Worm (Caenorhabditis elegans) whole organism, L2 larva: ENCODE data around the gene fzo-1.

Source experiments
- lin-13 ChIP-seq: fragments of 150-350 bp; optimal IDR thresholded peaks from 2 replicates; lab custom pipeline; 2014; ENCODE audit warnings: missing biosample characterization, missing genetic modification reagents, missing genetic modification characterization
- lin-39 ChIP-seq: fragments of 150-350 bp; optimal IDR thresholded peaks from 2 replicates; lab custom pipeline; 2014; ENCODE audit warnings: missing biosample characterization, missing genetic modification reagents, missing genetic modification characterization
- nhr-237 ChIP-seq: fragments of 150-350 bp; optimal IDR thresholded peaks from 2 replicates; lab custom pipeline; 2014; ENCODE audit warnings: missing biosample characterization, missing genetic modification characterization
- unc-39 ChIP-seq: fragments of 150-350 bp; optimal IDR thresholded peaks from 2 replicates; lab custom pipeline; 2014; ENCODE audit warnings: missing biosample characterization, missing genetic modification characterization

DNA sequence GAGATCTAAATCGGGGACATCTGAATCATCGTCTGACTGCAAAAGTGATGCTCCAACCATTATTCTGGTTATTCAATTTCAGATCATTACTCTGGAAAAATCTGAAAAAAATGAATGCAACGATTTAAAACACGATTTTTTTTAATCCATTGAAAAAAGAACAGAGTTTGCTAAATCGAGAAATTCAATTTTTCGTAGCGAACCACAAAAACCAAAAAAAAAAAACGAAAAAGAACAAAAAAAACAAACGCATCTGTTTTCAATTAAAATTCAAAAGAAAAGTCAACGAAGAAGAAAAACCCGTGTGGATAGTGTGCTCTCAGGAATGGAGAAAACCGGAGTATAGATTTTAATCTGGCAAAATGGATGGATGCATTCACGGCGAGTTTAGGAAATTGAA, 22.3 kb upstream of the fzo-1 start, which contains the start of gene F55C12.4:
- no peak for TF ChIP-seq unc-39 (tag; lab: Kevin White, UChicago)
- TF ChIP-seq lin-13 (GFP tag; lab: Kevin White, UChicago), result no peak
- TF ChIP-seq lin-39 (tag; lab: Kevin White, UChicago), result no peak
- no peak for TF ChIP-seq nhr-237 (tag; lab: Kevin White, UChicago)
